Worm (Caenorhabditis elegans) whole organism, L2 larva: Measurements from ENCODE around the gene F40G9.19.

Source experiments
- aly-2 ChIP-seq: fragments of 150-350 bp; optimal IDR thresholded peaks from 2 replicates; lab custom pipeline; 2014; ENCODE audit warnings: missing biosample characterization, missing genetic modification characterization
- blmp-1 ChIP-seq: sonication (generic microtip); optimal IDR thresholded peaks from 2 replicates; lab custom pipeline; 2017; ENCODE audit warnings: missing genetic modification characterization, mild to moderate bottlenecking, missing compliant biosample characterization, antibody characterized with exemption, moderate library complexity; ENCODE audit not compliant: insufficient read depth
- ceh-16 ChIP-seq: fragments of 150-350 bp; optimal IDR thresholded peaks from 2 replicates; lab custom pipeline; 2014; ENCODE audit warnings: missing biosample characterization, missing genetic modification characterization
- egl-27 ChIP-seq: sonication (generic microtip); optimal IDR thresholded peaks from 3 replicates; lab custom pipeline; 2017; ENCODE audit warnings: missing biosample characterization, missing genetic modification reagents, missing genetic modification characterization
- lin-13 ChIP-seq: fragments of 150-350 bp; optimal IDR thresholded peaks from 2 replicates; lab custom pipeline; 2014; ENCODE audit warnings: missing biosample characterization, missing genetic modification reagents, missing genetic modification characterization
- lin-39 ChIP-seq: fragments of 150-350 bp; optimal IDR thresholded peaks from 2 replicates; lab custom pipeline; 2014; ENCODE audit warnings: missing biosample characterization, missing genetic modification reagents, missing genetic modification characterization
- nhr-10 ChIP-seq: sonication (generic microtip); optimal IDR thresholded peaks from 2 replicates; lab custom pipeline; 2017; ENCODE audit warnings: missing biosample characterization, missing genetic modification characterization
- nhr-11 ChIP-seq: fragments of 150-350 bp; optimal IDR thresholded peaks from 2 replicates; lab custom pipeline; 2014; ENCODE audit warnings: missing biosample characterization, missing genetic modification characterization
- nhr-12 ChIP-seq: fragments of 150-350 bp; optimal IDR thresholded peaks from 2 replicates; lab custom pipeline; 2014; ENCODE audit warnings: missing biosample characterization, missing genetic modification characterization
- nhr-25 ChIP-seq: fragments of 150-350 bp; sonication (generic microtip); optimal IDR thresholded peaks from 3 replicates; lab custom pipeline; 2014; ENCODE audit warnings: missing biosample characterization, missing genetic modification characterization
- snpc-4 ChIP-seq: fragments of 150-350 bp; optimal IDR thresholded peaks from 2 replicates; lab custom pipeline; 2014; ENCODE audit warnings: missing biosample characterization, missing genetic modification characterization
- unc-39 ChIP-seq: fragments of 150-350 bp; optimal IDR thresholded peaks from 2 replicates; lab custom pipeline; 2014; ENCODE audit warnings: missing biosample characterization, missing genetic modification characterization

- TF ChIP-seq ceh-16 (tag; lab: Kevin White, UChicago) (no peak), unc-39 (tag; lab: Kevin White, UChicago) (no peak), aly-2 (tag; lab: Kevin White, UChicago) (no peak), snpc-4 (tag; lab: Kevin White, UChicago) (no peak), lin-39 (tag; lab: Kevin White, UChicago) (no peak), nhr-10 (no peak), nhr-12 (tag; lab: Kevin White, UChicago) (no peak), lin-13 (GFP tag; lab: Kevin White, UChicago) (no peak), blmp-1 (no peak), egl-27 (tag; lab: Kevin White, UChicago) (no peak), nhr-25 (no peak), nhr-11 (tag; lab: Kevin White, UChicago) (no peak)
Measured at ce11 chrIII:208793-209694, 35.4 kb downstream of the F40G9.19 start.
